Worm (Caenorhabditis elegans) whole organism, midembryonic: Measurements from ENCODE around the gene pan-1.

Experiments used
- T22C8.4 ChIP-seq: fragments of 200-800 bp; sonication (Bioruptor generic); IDR thresholded peaks from 2 replicates; pipeline ENCODE4 v1.3.6; 2022; ENCODE audit warnings: missing genetic modification characterization, missing compliant biosample characterization
- cog-1 ChIP-seq: sonication (generic microtip); optimal IDR thresholded peaks from 2 replicates; lab custom pipeline; 2016; ENCODE audit warnings: missing genetic modification characterization, missing compliant biosample characterization
- klf-2 ChIP-seq: fragments of 200-800 bp; sonication (Bioruptor generic); conservative IDR thresholded peaks from 2 replicates; pipeline ENCODE4 v1.3.6; 2022; ENCODE audit warnings: missing genetic modification reagents, missing genetic modification characterization, missing compliant biosample characterization
- med-1 ChIP-seq: sonication (generic microtip); optimal IDR thresholded peaks from 2 replicates; lab custom pipeline; 2017; ENCODE audit warnings: missing genetic modification characterization, mild to moderate bottlenecking, missing compliant biosample characterization, antibody characterized with exemption, missing genetic modification reagents; ENCODE audit not compliant: insufficient read depth
- ref-1 ChIP-seq: fragments of 200-800 bp; sonication (Bioruptor generic); conservative IDR thresholded peaks from 2 replicates; pipeline ENCODE4 v1.3.6; 2022; ENCODE audit warnings: missing genetic modification reagents, missing genetic modification characterization, missing compliant biosample characterization
- tab-1 ChIP-seq: fragments of 200-800 bp; sonication (Bioruptor generic); IDR thresholded peaks from 2 replicates; pipeline ENCODE4 v1.3.6; 2022; ENCODE audit warnings: missing genetic modification characterization, missing compliant biosample characterization
- ztf-23 ChIP-seq: fragments of 200-800 bp; sonication (Bioruptor generic); IDR thresholded peaks from 2 replicates; pipeline ENCODE4 v1.3.6; 2022; ENCODE audit warnings: missing genetic modification reagents, missing genetic modification characterization, missing compliant biosample characterization
- ztf-29 ChIP-seq: fragments of 200-800 bp; sonication (Bioruptor generic); IDR thresholded peaks from 2 replicates; pipeline ENCODE4 v1.3.6; 2022; ENCODE audit warnings: missing genetic modification reagents, missing genetic modification characterization, missing compliant biosample characterization

ce11 chrIII:4555345-4555744 lies 7.2 kb upstream of the pan-1 start:
- TF ChIP-seq tab-1 (GFP tag; lab: Robert Waterston, UW): no peak
- no peak for TF ChIP-seq ztf-23 (GFP tag; lab: Robert Waterston, UW)
- TF ChIP-seq ztf-29 (GFP tag; lab: Robert Waterston, UW): no peak
- no peak for TF ChIP-seq T22C8.4 (GFP tag; lab: Robert Waterston, UW)
- TF ChIP-seq med-1 (GFP tag; lab: Kevin White, UChicago): no peak
- TF ChIP-seq cog-1: no peak
- no peak for TF ChIP-seq klf-2 (GFP tag; lab: Robert Waterston, UW)
- TF ChIP-seq ref-1 (GFP tag; lab: Robert Waterston, UW): no peak
